Worm (Caenorhabditis elegans): ENCODE results near the gene F02D10.6.

F02D10.6 gene

ce11 chrX:13451578-13451977 is at the start of gene F02D10.6:
TSS of gene F02D10.6 (minus strand) at chrX:13451678.
- TF ChIP-seq hmg-4 (GFP tag; optimal IDR thresholded peaks at IDR 0.05) (no peak), aly-1 (tag; optimal IDR thresholded peaks at IDR 0.05) (no peak), ceh-36 (tag; optimal IDR thresholded peaks at IDR 0.05) (no peak)

- TF ChIP-seq sea-1 (GFP tag; conservative IDR thresholded peaks at IDR 0.05): no peak
- no peak for TF ChIP-seq tra-4 (tag; optimal IDR thresholded peaks at IDR 0.05)
- TF ChIP-seq hmg-4 (GFP tag; optimal IDR thresholded peaks at IDR 0.05): no peak
- TF ChIP-seq hmbx-1 (tag; optimal IDR thresholded peaks at IDR 0.05): no peak
- no peak for TF ChIP-seq tbx-11 (GFP tag; IDR thresholded peaks at IDR 0.05)
- TF ChIP-seq ceh-13 (GFP tag; optimal IDR thresholded peaks at IDR 0.05): no peak
- no peak for TF ChIP-seq pes-1 (GFP tag; IDR thresholded peaks at IDR 0.05)
- TF ChIP-seq scrt-1 (GFP tag; IDR thresholded peaks at IDR 0.05): no peak
- TF ChIP-seq hnd-1 (tag; optimal IDR thresholded peaks at IDR 0.05): no peak
- TF ChIP-seq F13C5.2 (tag; optimal IDR thresholded peaks at IDR 0.05): no peak
- no peak for TF ChIP-seq ama-1 (optimal IDR thresholded peaks at IDR 0.05)
- TF ChIP-seq flt-1 (GFP tag; IDR thresholded peaks at IDR 0.05): no peak
- no peak for TF ChIP-seq ets-7 (tag; optimal IDR thresholded peaks at IDR 0.05)
- no peak for TF ChIP-seq aly-1 (tag; optimal IDR thresholded peaks at IDR 0.05)
- TF ChIP-seq ceh-36 (tag; optimal IDR thresholded peaks at IDR 0.05): no peak
- no peak for TF ChIP-seq B0310.2 (tag; optimal IDR thresholded peaks at IDR 0.05)
- no peak for TF ChIP-seq tbx-37 (GFP tag; conservative IDR thresholded peaks at IDR 0.05)
These were observed 49.1 kb upstream of the F02D10.6 start, which contains the start of gene sad-1 for ce11 chrX:13500568-13500967. TSS of gene sad-1 (minus strand) at chrX:13500668.

DNA sequence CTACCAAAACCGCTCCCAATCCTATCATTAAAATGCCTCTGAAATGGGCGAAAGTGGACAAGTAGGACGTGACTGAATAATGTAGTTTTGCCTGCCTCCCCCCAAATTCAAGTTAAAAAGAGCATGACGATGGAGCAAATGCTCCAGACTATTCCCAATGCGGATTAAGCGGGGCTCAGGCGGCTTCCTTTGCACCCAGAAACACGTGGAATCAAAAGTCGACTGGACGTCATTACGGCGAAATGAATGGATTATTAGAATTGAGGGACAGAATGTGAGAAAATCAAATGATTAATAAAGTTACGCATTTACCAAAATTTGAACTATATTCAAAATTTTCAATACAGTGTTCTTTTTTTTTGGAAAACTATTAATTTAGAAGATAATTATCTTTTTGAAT is 48.4 kb upstream of the F02D10.6 start:
- TF ChIP-seq pes-1 (GFP tag; IDR thresholded peaks at IDR 0.05) (no peak), ceh-13 (GFP tag; optimal IDR thresholded peaks at IDR 0.05) (no peak), hmbx-1 (tag; optimal IDR thresholded peaks at IDR 0.05) (no peak), hnd-1 (tag; optimal IDR thresholded peaks at IDR 0.05) (no peak), tra-4 (tag; optimal IDR thresholded peaks at IDR 0.05) (no peak), tbx-11 (GFP tag; IDR thresholded peaks at IDR 0.05) (no peak), sea-1 (GFP tag; conservative IDR thresholded peaks at IDR 0.05) (no peak), B0310.2 (tag; optimal IDR thresholded peaks at IDR 0.05) (no peak), ama-1 (optimal IDR thresholded peaks at IDR 0.05) (no peak)

DNA sequence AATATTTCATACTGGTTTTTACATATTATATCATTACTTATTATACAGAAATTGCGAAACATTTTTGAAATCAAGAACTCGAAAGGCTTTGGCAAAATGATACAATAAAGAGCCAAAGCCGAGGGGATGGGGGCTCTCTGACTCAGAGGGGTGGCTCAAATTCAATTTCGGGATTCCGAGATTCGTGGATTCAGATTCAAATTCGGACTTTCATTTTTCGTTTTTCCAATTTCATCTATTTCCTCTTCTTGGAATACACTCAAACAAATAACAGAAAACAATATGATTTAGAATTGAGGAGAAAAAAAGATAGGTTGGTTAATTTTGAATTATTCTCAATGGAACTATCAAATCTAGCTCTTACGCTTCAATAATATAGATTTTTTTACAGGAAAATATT is 47.6 kb upstream of the F02D10.6 start:
- no peak for TF ChIP-seq hmbx-1 (tag; optimal IDR thresholded peaks at IDR 0.05)
- no peak for TF ChIP-seq ceh-13 (GFP tag; optimal IDR thresholded peaks at IDR 0.05)
- TF ChIP-seq tra-4 (tag; optimal IDR thresholded peaks at IDR 0.05): no peak
- no peak for TF ChIP-seq ama-1 (optimal IDR thresholded peaks at IDR 0.05)

ce11 chrX:13493762-13494161 is 42.3 kb upstream of the F02D10.6 start:
- TF ChIP-seq aly-1 (tag; optimal IDR thresholded peaks at IDR 0.05) (no peak), hnd-1 (tag; optimal IDR thresholded peaks at IDR 0.05) (no peak), ama-1 (optimal IDR thresholded peaks at IDR 0.05) (no peak), tra-4 (tag; optimal IDR thresholded peaks at IDR 0.05) (no peak), ceh-36 (tag; optimal IDR thresholded peaks at IDR 0.05) (no peak), hmbx-1 (tag; optimal IDR thresholded peaks at IDR 0.05) (no peak), tbx-11 (GFP tag; IDR thresholded peaks at IDR 0.05) (no peak), sea-1 (GFP tag; conservative IDR thresholded peaks at IDR 0.05) (no peak), scrt-1 (GFP tag; IDR thresholded peaks at IDR 0.05) (no peak), F13C5.2 (tag; optimal IDR thresholded peaks at IDR 0.05) (no peak)

- TF ChIP-seq tra-4 (tag; optimal IDR thresholded peaks at IDR 0.05): no peak
- no peak for TF ChIP-seq ceh-36 (tag; optimal IDR thresholded peaks at IDR 0.05)
- no peak for TF ChIP-seq B0310.2 (tag; optimal IDR thresholded peaks at IDR 0.05)
- TF ChIP-seq sea-1 (GFP tag; conservative IDR thresholded peaks at IDR 0.05): no peak
- no peak for TF ChIP-seq pes-1 (GFP tag; IDR thresholded peaks at IDR 0.05)
- no peak for TF ChIP-seq flt-1 (GFP tag; IDR thresholded peaks at IDR 0.05)
- TF ChIP-seq ceh-13 (GFP tag; optimal IDR thresholded peaks at IDR 0.05): no peak
- TF ChIP-seq tbx-37 (GFP tag; conservative IDR thresholded peaks at IDR 0.05): no peak
These were observed 33.3 kb upstream of the F02D10.6 start, which contains the start of gene srd-51 for ce11 chrX:13484813-13485212. TSS of gene srd-51 (minus strand) at chrX:13484913.

- TF ChIP-seq F13C5.2 (tag; optimal IDR thresholded peaks at IDR 0.05) (no peak), hmg-4 (GFP tag; optimal IDR thresholded peaks at IDR 0.05) (no peak), flt-1 (GFP tag; IDR thresholded peaks at IDR 0.05) (no peak), hnd-1 (tag; optimal IDR thresholded peaks at IDR 0.05) (no peak), aly-1 (tag; optimal IDR thresholded peaks at IDR 0.05) (no peak), ceh-36 (tag; optimal IDR thresholded peaks at IDR 0.05) (no peak), B0310.2 (tag; optimal IDR thresholded peaks at IDR 0.05) (no peak), ceh-13 (GFP tag; optimal IDR thresholded peaks at IDR 0.05) (no peak), tbx-11 (GFP tag; IDR thresholded peaks at IDR 0.05) (no peak), sea-1 (GFP tag; conservative IDR thresholded peaks at IDR 0.05) (no peak), tra-4 (tag; optimal IDR thresholded peaks at IDR 0.05) (no peak), hmbx-1 (tag; optimal IDR thresholded peaks at IDR 0.05) (no peak), tbx-37 (GFP tag; conservative IDR thresholded peaks at IDR 0.05) (no peak), ama-1 (optimal IDR thresholded peaks at IDR 0.05) (no peak), ets-7 (tag; optimal IDR thresholded peaks at IDR 0.05) (no peak)
These were observed 30.2 kb upstream of the F02D10.6 start, which contains the start of gene srd-50 for ce11 chrX:13481704-13482103. TSS of gene srd-50 (minus strand) at chrX:13481804.

ce11 chrX:13477356-13477755 is 25.9 kb upstream of the F02D10.6 start, which contains the start of gene efn-3:
TSS of gene efn-3 (minus strand) at chrX:13477456.
- TF ChIP-seq aly-1 (tag; optimal IDR thresholded peaks at IDR 0.05) (no peak), hmbx-1 (tag; optimal IDR thresholded peaks at IDR 0.05) (no peak), scrt-1 (GFP tag; IDR thresholded peaks at IDR 0.05) (no peak), hmg-4 (GFP tag; optimal IDR thresholded peaks at IDR 0.05) (no peak), ama-1 (optimal IDR thresholded peaks at IDR 0.05) (no peak), ceh-13 (GFP tag; optimal IDR thresholded peaks at IDR 0.05) (no peak), ceh-36 (tag; optimal IDR thresholded peaks at IDR 0.05) (no peak), flt-1 (GFP tag; IDR thresholded peaks at IDR 0.05) (no peak)

Measured in whole organism, early embryonic.